Worm (Caenorhabditis elegans) whole organism, young adult: ENCODE results near the gene nlp-18.
A peak's percentile ranks its signal among the peaks of the same experiment; 100 is the strongest.

Experiments used
- F22D6.2 ChIP-seq: sonication (generic microtip); optimal IDR thresholded peaks from 2 replicates; lab custom pipeline; 2016; ENCODE audit warnings: mild to moderate bottlenecking, missing genetic modification characterization, missing compliant biosample characterization
- F23B12.7 ChIP-seq: sonication (generic microtip); optimal IDR thresholded peaks from 2 replicates; lab custom pipeline; 2017; ENCODE audit warnings: missing genetic modification characterization, mild to moderate bottlenecking, missing compliant biosample characterization, antibody characterized with exemption, moderate library complexity; ENCODE audit not compliant: insufficient read depth
- F37B4.10 ChIP-seq: fragments of 200-800 bp; sonication (Bioruptor generic); IDR thresholded peaks from 2 replicates; pipeline ENCODE4 v1.3.6; 2022; ENCODE audit warnings: missing genetic modification characterization, missing compliant biosample characterization
- F39B2.1 ChIP-seq: fragments of 200-800 bp; sonication (Bioruptor generic); IDR thresholded peaks from 2 replicates; pipeline ENCODE4 v1.3.6; 2022; ENCODE audit warnings: missing genetic modification reagents, missing genetic modification characterization, missing compliant biosample characterization
- F57A8.1 ChIP-seq: fragments of 200-800 bp; sonication (Bioruptor generic); optimal IDR thresholded peaks from 2 replicates; lab custom pipeline; 2018; ENCODE audit warnings: mild to moderate bottlenecking, missing genetic modification characterization, moderate library complexity, missing compliant biosample characterization
- F57C9.4 ChIP-seq: sonication (generic microtip); optimal IDR thresholded peaks from 2 replicates; lab custom pipeline; 2017; ENCODE audit warnings: mild to moderate bottlenecking, missing genetic modification characterization, missing compliant biosample characterization
- K11D2.4 ChIP-seq: fragments of 200-800 bp; sonication (Bioruptor generic); IDR thresholded peaks from 2 replicates; pipeline ENCODE4 v1.3.6; 2022; ENCODE audit warnings: missing genetic modification reagents, missing genetic modification characterization, missing compliant biosample characterization
- Y56A3A.18 ChIP-seq: fragments of 200-800 bp; sonication (Bioruptor generic); IDR thresholded peaks from 2 replicates; pipeline ENCODE4 v1.3.6; 2022; ENCODE audit warnings: missing genetic modification reagents, missing genetic modification characterization, missing compliant biosample characterization
- ama-1 ChIP-seq, 3 experiments: fragments of 150-350 bp in 1 of 3; sonication (generic microtip) in 2 of 3; optimal IDR thresholded peaks; 2 replicates each; lab custom pipeline; 2014 to 2018; ENCODE audit warnings: missing biosample characterization in 2 of 3, missing genetic modification characterization in 2 of 3, missing genetic modification reagents in 2 of 3
- athp-1 ChIP-seq: sonication (generic microtip); optimal IDR thresholded peaks from 2 replicates; lab custom pipeline; 2017; ENCODE audit warnings: mild to moderate bottlenecking, missing genetic modification characterization, missing compliant biosample characterization
- attf-3 ChIP-seq: fragments of 200-800 bp; sonication (Bioruptor generic); conservative IDR thresholded peaks from 2 replicates; pipeline ENCODE4 v1.3.6; 2022; ENCODE audit warnings: missing genetic modification reagents, missing genetic modification characterization, missing compliant biosample characterization
- attf-5 ChIP-seq: fragments of 200-800 bp; sonication (Bioruptor generic); optimal IDR thresholded peaks from 2 replicates; lab custom pipeline; 2018; ENCODE audit warnings: mild to moderate bottlenecking, missing genetic modification characterization, missing compliant biosample characterization
- bed-1 ChIP-seq: fragments of 200-800 bp; sonication (Bioruptor generic); IDR thresholded peaks from 2 replicates; pipeline ENCODE4 v1.3.6; 2022; ENCODE audit warnings: missing genetic modification reagents, missing genetic modification characterization, missing compliant biosample characterization
- cebp-1 ChIP-seq, 2 experiments: fragments of 200-800 bp in 1 of 2; sonication (Bioruptor generic) in 1 of 2; sonication (generic microtip) in 1 of 2; IDR thresholded peaks in 1 of 2; optimal IDR thresholded peaks in 1 of 2; 2 replicates each; pipeline versions ENCODE4 v1.3.6 to Lab custom; 2017 to 2022; ENCODE audit warnings: missing compliant biosample characterization in 2 of 2, missing genetic modification characterization in 2 of 2, mild to moderate bottlenecking in 1 of 2, missing genetic modification reagents in 1 of 2, moderate library complexity in 1 of 2
- ceh-100 ChIP-seq: fragments of 200-800 bp; sonication (Bioruptor generic); IDR thresholded peaks from 2 replicates; pipeline ENCODE4 v1.3.6; 2022; ENCODE audit warnings: missing genetic modification reagents, missing genetic modification characterization, missing compliant biosample characterization
- ceh-79 ChIP-seq: sonication (generic microtip); optimal IDR thresholded peaks from 2 replicates; lab custom pipeline; 2017; ENCODE audit warnings: mild to moderate bottlenecking, missing genetic modification characterization, missing compliant biosample characterization
- ceh-91 ChIP-seq: fragments of 200-800 bp; sonication (Bioruptor generic); IDR thresholded peaks from 2 replicates; pipeline ENCODE4 v1.3.6; 2022; ENCODE audit warnings: missing genetic modification reagents, missing genetic modification characterization, missing compliant biosample characterization
- chd-7 ChIP-seq: sonication (generic microtip); optimal IDR thresholded peaks from 2 replicates; lab custom pipeline; 2016; ENCODE audit warnings: mild to moderate bottlenecking, missing genetic modification characterization, moderate library complexity, missing compliant biosample characterization
- dox-1 ChIP-seq: fragments of 200-800 bp; sonication (Bioruptor generic); IDR thresholded peaks from 2 replicates; pipeline ENCODE4 v1.3.6; 2022; ENCODE audit warnings: missing genetic modification reagents, missing genetic modification characterization, missing compliant biosample characterization
- efl-1 ChIP-seq: fragments of 150-350 bp; optimal IDR thresholded peaks from 2 replicates; lab custom pipeline; 2014; ENCODE audit warnings: missing biosample characterization, missing genetic modification reagents, missing genetic modification characterization
- egrh-3 ChIP-seq: fragments of 200-800 bp; sonication (Bioruptor generic); IDR thresholded peaks from 2 replicates; pipeline ENCODE4 v1.3.6; 2022; ENCODE audit warnings: missing genetic modification reagents, missing genetic modification characterization, missing compliant biosample characterization
- hlh-26 ChIP-seq: fragments of 200-800 bp; sonication (Bioruptor generic); conservative IDR thresholded peaks from 2 replicates; pipeline ENCODE4 v1.3.6; 2022; ENCODE audit warnings: missing genetic modification reagents, missing genetic modification characterization, missing compliant biosample characterization
- hmg-1.2 ChIP-seq: fragments of 200-800 bp; sonication (Bioruptor generic); IDR thresholded peaks from 2 replicates; pipeline ENCODE4 v1.3.6; 2022; ENCODE audit warnings: missing genetic modification reagents, missing genetic modification characterization, missing compliant biosample characterization
- hsf-1 ChIP-seq: fragments of 200-800 bp; sonication (Bioruptor generic); IDR thresholded peaks from 2 replicates; pipeline ENCODE4 v1.3.6; 2022; ENCODE audit warnings: missing genetic modification reagents, missing genetic modification characterization, missing compliant biosample characterization
- let-526 ChIP-seq: fragments of 200-800 bp; sonication (Bioruptor generic); IDR thresholded peaks from 2 replicates; pipeline ENCODE4 v1.3.6; 2022; ENCODE audit warnings: missing genetic modification reagents, missing genetic modification characterization, missing compliant biosample characterization
- lin-35 ChIP-seq, 3 experiments: fragments of 150-350 bp in 2 of 3; sonication (generic microtip) in 1 of 3; optimal IDR thresholded peaks; 2 replicates each; lab custom pipeline; 2014 to 2018; ENCODE audit warnings: missing biosample characterization in 3 of 3, missing genetic modification characterization in 3 of 3, missing genetic modification reagents in 3 of 3
- lin-54 ChIP-seq: fragments of 200-800 bp; sonication (Bioruptor generic); optimal IDR thresholded peaks from 2 replicates; lab custom pipeline; 2018; ENCODE audit warnings: mild to moderate bottlenecking, missing genetic modification characterization, missing compliant biosample characterization
- lir-1 ChIP-seq: fragments of 200-800 bp; sonication (Bioruptor generic); conservative IDR thresholded peaks from 2 replicates; pipeline ENCODE4 v1.3.6; 2022; ENCODE audit warnings: missing genetic modification reagents, missing genetic modification characterization, missing compliant biosample characterization
- lsl-1 ChIP-seq: fragments of 200-800 bp; sonication (Bioruptor generic); optimal IDR thresholded peaks from 2 replicates; lab custom pipeline; 2018; ENCODE audit warnings: mild to moderate bottlenecking, missing genetic modification characterization, moderate library complexity, missing compliant biosample characterization
- lsy-27 ChIP-seq: sonication (generic microtip); optimal IDR thresholded peaks from 2 replicates; lab custom pipeline; 2017; ENCODE audit warnings: missing genetic modification characterization, mild to moderate bottlenecking, missing compliant biosample characterization, antibody characterized with exemption, missing genotype, borderline replicate concordance; ENCODE audit not compliant: insufficient read depth
- madf-6 ChIP-seq: fragments of 200-800 bp; sonication (Bioruptor generic); IDR thresholded peaks from 2 replicates; pipeline ENCODE4 v1.3.6; 2022; ENCODE audit warnings: missing genetic modification reagents, missing genetic modification characterization, missing compliant biosample characterization
- mcd-1 ChIP-seq: fragments of 200-800 bp; sonication (Bioruptor generic); IDR thresholded peaks from 2 replicates; pipeline ENCODE4 v1.3.6; 2022; ENCODE audit warnings: missing genetic modification reagents, missing genetic modification characterization, missing compliant biosample characterization
- mel-28 ChIP-seq: sonication (generic microtip); optimal IDR thresholded peaks from 2 replicates; lab custom pipeline; 2016; ENCODE audit warnings: borderline replicate concordance, mild to moderate bottlenecking, missing genetic modification characterization, missing compliant biosample characterization
- nfyb-1 ChIP-seq: fragments of 200-800 bp; sonication (Bioruptor generic); IDR thresholded peaks from 2 replicates; pipeline ENCODE4 v1.3.6; 2022; ENCODE audit warnings: missing genetic modification reagents, missing genetic modification characterization, missing compliant biosample characterization
- nhr-80 ChIP-seq: sonication (generic microtip); optimal IDR thresholded peaks from 2 replicates; lab custom pipeline; 2016; ENCODE audit warnings: missing genetic modification characterization, missing compliant biosample characterization
- repo-1 ChIP-seq: sonication (generic microtip); optimal IDR thresholded peaks from 2 replicates; lab custom pipeline; 2017; ENCODE audit warnings: mild to moderate bottlenecking, missing genetic modification characterization, missing compliant biosample characterization
- snpc-1.3 ChIP-seq: sonication (generic microtip); optimal IDR thresholded peaks from 2 replicates; lab custom pipeline; 2017; ENCODE audit warnings: missing genetic modification characterization, mild to moderate bottlenecking, missing compliant biosample characterization, antibody characterized with exemption, moderate library complexity, missing genotype, missing genetic modification reagents; ENCODE audit not compliant: insufficient read depth
- snpc-3.4 ChIP-seq: sonication (generic microtip); optimal IDR thresholded peaks from 2 replicates; lab custom pipeline; 2017; ENCODE audit warnings: missing genetic modification characterization, mild to moderate bottlenecking, missing compliant biosample characterization, antibody characterized with exemption, moderate library complexity, missing genotype, missing genetic modification reagents
- snpc-4 ChIP-seq, 5 experiments: fragments of 150-350 bp in 1 of 5; sonication (generic microtip) in 4 of 5; optimal IDR thresholded peaks; 2 replicates each; lab custom pipeline; 2014 to 2018; ENCODE audit warnings: missing genetic modification characterization in 5 of 5, missing biosample characterization in 3 of 5, antibody characterized with exemption in 2 of 5, mild to moderate bottlenecking in 2 of 5, missing compliant biosample characterization in 2 of 5, missing genotype in 2 of 5, moderate library complexity in 2 of 5, missing genetic modification reagents in 1 of 5
- unc-62 ChIP-seq: fragments of 150-350 bp; optimal IDR thresholded peaks from 2 replicates; lab custom pipeline; 2014; ENCODE audit warnings: missing biosample characterization, missing genetic modification reagents, missing genetic modification characterization
- ztf-22 ChIP-seq: fragments of 200-800 bp; sonication (Bioruptor generic); optimal IDR thresholded peaks from 2 replicates; lab custom pipeline; 2018; ENCODE audit warnings: mild to moderate bottlenecking, missing genetic modification characterization, moderate library complexity, missing compliant biosample characterization
- ztf-25 ChIP-seq: fragments of 200-800 bp; sonication (Bioruptor generic); IDR thresholded peaks from 2 replicates; pipeline ENCODE4 v1.3.6; 2022; ENCODE audit warnings: missing genetic modification reagents, missing genetic modification characterization, missing compliant biosample characterization
- ztf-28 ChIP-seq: fragments of 200-800 bp; sonication (Bioruptor generic); IDR thresholded peaks from 2 replicates; pipeline ENCODE4 v1.3.6; 2022; ENCODE audit warnings: missing genetic modification reagents, missing genetic modification characterization, missing compliant biosample characterization

The nlp-18 gene

DNA sequence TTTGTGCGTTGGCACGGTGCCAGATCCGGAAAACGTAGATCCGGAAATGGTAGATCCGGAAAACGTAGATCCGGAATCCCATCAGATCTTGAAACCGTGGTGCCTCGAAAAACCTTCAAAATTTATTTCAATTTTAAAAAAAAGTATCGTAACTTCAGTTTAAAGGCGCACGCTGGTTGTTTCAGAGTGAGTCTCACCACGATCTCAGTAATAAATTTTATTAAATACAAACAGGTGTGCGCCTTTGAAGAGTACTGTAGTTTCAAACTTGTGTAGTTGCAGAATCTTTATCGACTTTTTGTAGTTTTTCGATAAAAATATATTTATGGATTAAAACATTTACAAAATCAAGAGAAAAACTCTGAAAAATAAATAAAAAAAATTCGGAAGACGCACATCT is 20.5 kb upstream of the nlp-18 start (continued):
- TF ChIP-seq egrh-3 (GFP tag; lab: Robert Waterston, UW) (no peak), ceh-100 (GFP tag; lab: Robert Waterston, UW) (peak; percentile 60), ztf-22 (GFP tag; lab: Kevin White, UChicago) (no peak), ztf-28 (GFP tag; lab: Robert Waterston, UW) (no peak), let-526 (GFP tag; lab: Robert Waterston, UW) (no peak), F37B4.10 (GFP tag; lab: Robert Waterston, UW) (no peak), athp-1 (tag; lab: Kevin White, UChicago) (peak; percentile 66), F23B12.7 (tag; lab: Kevin White, UChicago) (no peak), cebp-1 (GFP tag; IDR thresholded peaks at IDR 0.05; lab: Robert Waterston, UW) (no peak), cebp-1 (tag; optimal IDR thresholded peaks at IDR 0.05; lab: Kevin White, UChicago) (no peak), snpc-3.4 (tag; lab: Kevin White, UChicago) (peak; percentile 63), lin-54 (GFP tag; lab: Kevin White, UChicago) (peak; percentile 75), madf-6 (peak; percentile 98), ceh-91 (peak; percentile 88), F39B2.1 (GFP tag; lab: Robert Waterston, UW) (peak; percentile 19; the same call in 1 of the 2 replicates), mcd-1 (GFP tag; lab: Robert Waterston, UW) (peak; percentile 61; the same call in 1 of the 2 replicates), dox-1 (peak; percentile 53; the same call in 1 of the 2 replicates), Y56A3A.18 (GFP tag; lab: Robert Waterston, UW) (no peak), snpc-1.3 (no peak), lsy-27 (no peak), nfyb-1 (GFP tag; lab: Robert Waterston, UW) (no peak), lir-1 (GFP tag; lab: Robert Waterston, UW) (no peak)

- TF ChIP-seq lin-35 (GFP tag; optimal IDR thresholded peaks at IDR 0.05; lab: Kevin White, UChicago): peak in 1 of 3 experiments; percentile 54
- TF ChIP-seq lin-54 (GFP tag; lab: Kevin White, UChicago): peak; percentile 55
- TF ChIP-seq attf-3: peak; percentile 90
- TF ChIP-seq F57A8.1 (GFP tag; lab: Kevin White, UChicago): no peak
- no peak for TF ChIP-seq lsl-1 (GFP tag; lab: Kevin White, UChicago)
- TF ChIP-seq snpc-1.3: no peak
- TF ChIP-seq hmg-1.2: peak; percentile 48; the same call in 1 of the 2 replicates
- no peak for TF ChIP-seq hsf-1 (GFP tag; lab: Robert Waterston, UW)
- TF ChIP-seq F37B4.10 (GFP tag; lab: Robert Waterston, UW): no peak
- TF ChIP-seq chd-7 (tag; lab: Kevin White, UChicago): no peak
- no peak for TF ChIP-seq repo-1 (tag; lab: Kevin White, UChicago)
- TF ChIP-seq snpc-4 (GFP tag; optimal IDR thresholded peaks at IDR 0.05; lab: Kevin White, UChicago): no peak
- TF ChIP-seq snpc-4 (tag; optimal IDR thresholded peaks at IDR 0.05; lab: Kevin White, UChicago): no peak
- no peak for TF ChIP-seq ceh-79 (tag; lab: Kevin White, UChicago)
- TF ChIP-seq ztf-22 (GFP tag; lab: Kevin White, UChicago): no peak
- TF ChIP-seq let-526 (GFP tag; lab: Robert Waterston, UW): no peak
- TF ChIP-seq F57C9.4 (tag; lab: Kevin White, UChicago): no peak
- no peak for TF ChIP-seq F22D6.2 (tag; lab: Kevin White, UChicago)
- no peak for TF ChIP-seq ceh-91
- no peak for TF ChIP-seq athp-1 (tag; lab: Kevin White, UChicago)
- TF ChIP-seq madf-6: no peak
- no peak for TF ChIP-seq mel-28 (tag; lab: Kevin White, UChicago)
- no peak for TF ChIP-seq ama-1 (optimal IDR thresholded peaks at IDR 0.05; lab: Kevin White, UChicago)
- TF ChIP-seq ama-1 (GFP tag; optimal IDR thresholded peaks at IDR 0.05; lab: Kevin White, UChicago): no peak
- no peak for TF ChIP-seq ztf-25 (GFP tag; lab: Robert Waterston, UW)
- peak; percentile 33 for TF ChIP-seq efl-1 (GFP tag; lab: Kevin White, UChicago)
- no peak for TF ChIP-seq bed-1 (GFP tag; lab: Robert Waterston, UW)
- no peak for TF ChIP-seq nhr-80 (tag; lab: Kevin White, UChicago)
- no peak for TF ChIP-seq unc-62 (GFP tag; lab: Kevin White, UChicago)
- TF ChIP-seq K11D2.4 (GFP tag; lab: Robert Waterston, UW): no peak
- peak; percentile 20 for TF ChIP-seq attf-5 (GFP tag; lab: Kevin White, UChicago)
- TF ChIP-seq lsy-27: no peak
- no peak for TF ChIP-seq hlh-26 (GFP tag; lab: Robert Waterston, UW)
These were observed 19.7 kb upstream of the nlp-18 start, which contains the start of the genes sdhd-1 and ilkp-1 for ce11 chrII:11049876-11050275. sdhd-1 (minus strand) TSS chrII:11049913. ilkp-1 (plus strand) TSS chrII:11050255.
